Worm (Caenorhabditis elegans) whole organism, L3 larva: Measurements from ENCODE around the gene kbp-1.

ENCODE experiments used
- R02D3.7 ChIP-seq: fragments of 150-350 bp; optimal IDR thresholded peaks from 2 replicates; lab custom pipeline; 2014; ENCODE audit warnings: missing biosample characterization, missing genetic modification characterization
- ZK546.5 ChIP-seq: sonication (generic microtip); optimal IDR thresholded peaks from 2 replicates; lab custom pipeline; 2017; ENCODE audit warnings: missing biosample characterization, missing genetic modification characterization
- aly-2 ChIP-seq: fragments of 150-350 bp; optimal IDR thresholded peaks from 2 replicates; lab custom pipeline; 2014; ENCODE audit warnings: missing biosample characterization, missing genetic modification characterization
- ama-1 ChIP-seq: fragments of 150-350 bp; optimal IDR thresholded peaks from 2 replicates; lab custom pipeline; 2018
- ceh-16 ChIP-seq: sonication (generic microtip); optimal IDR thresholded peaks from 2 replicates; lab custom pipeline; 2017; ENCODE audit warnings: missing biosample characterization, missing genetic modification characterization
- ceh-28 ChIP-seq: fragments of 150-350 bp; optimal IDR thresholded peaks from 2 replicates; lab custom pipeline; 2014; ENCODE audit warnings: missing biosample characterization, missing genetic modification reagents, missing genetic modification characterization
- ceh-82 ChIP-seq: fragments of 150-350 bp; optimal IDR thresholded peaks from 2 replicates; lab custom pipeline; 2014; ENCODE audit warnings: missing biosample characterization, missing genetic modification characterization
- ceh-9 ChIP-seq: sonication (generic microtip); optimal IDR thresholded peaks from 2 replicates; lab custom pipeline; 2018; ENCODE audit warnings: missing biosample characterization, missing genetic modification characterization
- daf-12 ChIP-seq: fragments of 150-350 bp; optimal IDR thresholded peaks from 2 replicates; lab custom pipeline; 2014; ENCODE audit warnings: missing biosample characterization, missing genetic modification reagents, missing genetic modification characterization
- egl-27 ChIP-seq: sonication (generic microtip); optimal IDR thresholded peaks from 4 replicates; lab custom pipeline; 2017; ENCODE audit warnings: missing biosample characterization, missing genetic modification reagents, missing genetic modification characterization
- egl-5 ChIP-seq: fragments of 150-350 bp; optimal IDR thresholded peaks from 2 replicates; lab custom pipeline; 2017; ENCODE audit warnings: missing biosample characterization, missing genetic modification reagents, missing genetic modification characterization, inconsistent platforms
- elt-1 ChIP-seq: fragments of 150-350 bp; optimal IDR thresholded peaks from 2 replicates; lab custom pipeline; 2014; ENCODE audit warnings: missing biosample characterization, missing genetic modification characterization
- elt-2 ChIP-seq: sonication (generic microtip); optimal IDR thresholded peaks from 2 replicates; lab custom pipeline; 2016; ENCODE audit warnings: missing genetic modification reagents, mild to moderate bottlenecking, missing genetic modification characterization, missing compliant biosample characterization
- elt-3 ChIP-seq, 3 experiments: fragments of 150-350 bp in 1 of 3; sonication (generic microtip) in 2 of 3; optimal IDR thresholded peaks; 2 replicates in 2 of 3; 4 replicates in 1 of 3; lab custom pipeline; 2014 to 2017; ENCODE audit warnings: missing biosample characterization in 3 of 3, missing genetic modification characterization in 3 of 3
- eor-1 ChIP-seq, 2 experiments: fragments of 150-350 bp; optimal IDR thresholded peaks; 2 replicates each; lab custom pipeline; 2014 to 2018; ENCODE audit warnings: missing biosample characterization in 2 of 2, missing genetic modification characterization in 2 of 2
- fkh-10 ChIP-seq: sonication (generic microtip); optimal IDR thresholded peaks from 2 replicates; lab custom pipeline; 2017; ENCODE audit warnings: missing biosample characterization, missing genetic modification reagents, missing genetic modification characterization
- fkh-2 ChIP-seq: fragments of 150-350 bp; optimal IDR thresholded peaks from 2 replicates; lab custom pipeline; 2014; ENCODE audit warnings: missing biosample characterization, missing genetic modification reagents, missing genetic modification characterization
- fos-1 ChIP-seq: fragments of 150-350 bp; optimal IDR thresholded peaks from 2 replicates; lab custom pipeline; 2014; ENCODE audit warnings: missing biosample characterization, missing genetic modification characterization
- hmg-11 ChIP-seq: sonication (generic microtip); optimal IDR thresholded peaks from 2 replicates; lab custom pipeline; 2016; ENCODE audit warnings: missing genetic modification characterization, missing compliant biosample characterization
- jun-1 ChIP-seq: fragments of 150-350 bp; optimal IDR thresholded peaks from 2 replicates; lab custom pipeline; 2014; ENCODE audit warnings: missing biosample characterization, missing genetic modification reagents, missing genetic modification characterization
- lin-15B ChIP-seq: fragments of 150-350 bp; optimal IDR thresholded peaks from 2 replicates; lab custom pipeline; 2014; ENCODE audit warnings: missing biosample characterization, missing genetic modification characterization
- lin-39 ChIP-seq: fragments of 150-350 bp; optimal IDR thresholded peaks from 2 replicates; lab custom pipeline; 2018; ENCODE audit warnings: missing biosample characterization, missing genetic modification reagents, missing genetic modification characterization
- lsy-12 ChIP-seq: sonication (generic microtip); optimal IDR thresholded peaks from 2 replicates; lab custom pipeline; 2016; ENCODE audit warnings: mild to moderate bottlenecking, missing genetic modification characterization, missing compliant biosample characterization
- mdl-1 ChIP-seq: fragments of 150-350 bp; optimal IDR thresholded peaks from 2 replicates; lab custom pipeline; 2014; ENCODE audit warnings: missing biosample characterization, missing genetic modification characterization
- mml-1 ChIP-seq: fragments of 150-350 bp; sonication (generic microtip); optimal IDR thresholded peaks from 3 replicates; lab custom pipeline; 2014; ENCODE audit warnings: missing biosample characterization, missing genetic modification characterization
- nfya-1 ChIP-seq: sonication (generic microtip); optimal IDR thresholded peaks from 2 replicates; lab custom pipeline; 2017; ENCODE audit warnings: missing genetic modification characterization, mild to moderate bottlenecking, missing compliant biosample characterization, antibody characterized with exemption, moderate library complexity; ENCODE audit not compliant: insufficient read depth
- nhr-11 ChIP-seq: fragments of 150-350 bp; optimal IDR thresholded peaks from 2 replicates; lab custom pipeline; 2014; ENCODE audit warnings: missing biosample characterization, missing genetic modification characterization
- nhr-12 ChIP-seq: fragments of 150-350 bp; optimal IDR thresholded peaks from 2 replicates; lab custom pipeline; 2014; ENCODE audit warnings: missing biosample characterization, missing genetic modification characterization
- nhr-23 ChIP-seq: fragments of 150-350 bp; optimal IDR thresholded peaks from 2 replicates; lab custom pipeline; 2014; ENCODE audit warnings: missing biosample characterization, missing genetic modification reagents, missing genetic modification characterization
- nhr-237 ChIP-seq: fragments of 150-350 bp; optimal IDR thresholded peaks from 2 replicates; lab custom pipeline; 2014; ENCODE audit warnings: missing biosample characterization, missing genetic modification characterization
- nhr-25 ChIP-seq: sonication (generic microtip); optimal IDR thresholded peaks from 2 replicates; lab custom pipeline; 2017; ENCODE audit warnings: missing biosample characterization, missing genetic modification characterization
- nhr-28 ChIP-seq: fragments of 150-350 bp; optimal IDR thresholded peaks from 2 replicates; lab custom pipeline; 2014; ENCODE audit warnings: missing biosample characterization, missing genetic modification characterization
- nhr-43 ChIP-seq: sonication (generic microtip); optimal IDR thresholded peaks from 2 replicates; lab custom pipeline; 2016; ENCODE audit warnings: mild to moderate bottlenecking, missing genetic modification characterization, missing compliant biosample characterization; ENCODE audit not compliant: poor library complexity, severe bottlenecking
- nhr-67 ChIP-seq: fragments of 150-350 bp; optimal IDR thresholded peaks from 2 replicates; lab custom pipeline; 2014; ENCODE audit warnings: missing biosample characterization, missing genetic modification characterization
- nhr-76 ChIP-seq: fragments of 150-350 bp; sonication (generic microtip); optimal IDR thresholded peaks from 5 replicates; lab custom pipeline; 2014; ENCODE audit warnings: missing biosample characterization, missing genetic modification characterization
- nhr-77 ChIP-seq: fragments of 150-350 bp; optimal IDR thresholded peaks from 2 replicates; lab custom pipeline; 2014; ENCODE audit warnings: missing biosample characterization, missing genetic modification characterization
- pha-4 ChIP-seq: fragments of 150-350 bp; optimal IDR thresholded peaks from 2 replicates; lab custom pipeline; 2014; ENCODE audit warnings: missing biosample characterization, missing genetic modification reagents, missing genetic modification characterization
- pqm-1 ChIP-seq: fragments of 150-350 bp; optimal IDR thresholded peaks from 2 replicates; lab custom pipeline; 2017; ENCODE audit warnings: missing biosample characterization, missing genetic modification characterization, inconsistent platforms
- sea-2 ChIP-seq: fragments of 150-350 bp; sonication (generic microtip); optimal IDR thresholded peaks from 4 replicates; lab custom pipeline; 2014; ENCODE audit warnings: missing biosample characterization, missing genetic modification reagents, missing genetic modification characterization
- skn-1 ChIP-seq: fragments of 150-350 bp; optimal IDR thresholded peaks from 2 replicates; lab custom pipeline; 2014; ENCODE audit warnings: missing biosample characterization, missing genetic modification characterization
- snpc-4 ChIP-seq: fragments of 150-350 bp; optimal IDR thresholded peaks from 2 replicates; lab custom pipeline; 2014; ENCODE audit warnings: missing biosample characterization, missing genetic modification characterization
- tbx-2 ChIP-seq: sonication (generic microtip); optimal IDR thresholded peaks from 2 replicates; lab custom pipeline; 2016; ENCODE audit warnings: mild to moderate bottlenecking, missing genetic modification characterization, missing compliant biosample characterization
- unc-39 ChIP-seq: sonication (generic microtip); optimal IDR thresholded peaks from 4 replicates; lab custom pipeline; 2017; ENCODE audit warnings: missing biosample characterization, missing genetic modification characterization
- unc-62 ChIP-seq: fragments of 150-350 bp; sonication (generic microtip); optimal IDR thresholded peaks from 4 replicates; lab custom pipeline; 2014; ENCODE audit warnings: missing biosample characterization, missing genetic modification reagents, missing genetic modification characterization
- zag-1 ChIP-seq: fragments of 150-350 bp; optimal IDR thresholded peaks from 2 replicates; lab custom pipeline; 2014; ENCODE audit warnings: missing biosample characterization, missing genetic modification characterization
- ztf-11 ChIP-seq: fragments of 150-350 bp; optimal IDR thresholded peaks from 2 replicates; lab custom pipeline; 2014; ENCODE audit warnings: missing biosample characterization, missing genetic modification characterization
- ztf-4 ChIP-seq: fragments of 150-350 bp; optimal IDR thresholded peaks from 2 replicates; lab custom pipeline; 2014; ENCODE audit warnings: missing biosample characterization, missing genetic modification characterization

The kbp-1 gene

DNA sequence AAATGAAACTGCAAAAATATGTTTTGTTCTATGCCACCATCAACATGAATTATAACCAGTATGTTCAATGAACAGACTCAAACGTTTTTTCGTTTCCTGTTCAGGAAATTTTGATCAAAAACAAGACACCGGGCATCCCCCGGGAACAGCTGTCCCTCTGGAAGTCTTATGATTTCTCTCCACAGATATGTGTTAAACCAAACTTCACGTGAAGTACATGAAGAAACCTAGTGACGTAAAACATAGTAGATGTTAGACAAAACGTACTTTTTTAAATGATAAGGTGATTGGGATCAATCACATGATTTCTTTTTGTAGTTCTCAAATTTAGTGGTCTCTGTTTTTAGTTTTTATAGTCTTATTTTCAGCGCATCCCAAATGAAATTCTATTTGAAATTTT is 29.1 kb downstream of the kbp-1 start:
- TF ChIP-seq nhr-12 (tag; lab: Kevin White, UChicago), result no peak
- no peak for TF ChIP-seq hmg-11 (tag; lab: Kevin White, UChicago)
- no peak for TF ChIP-seq skn-1
- no peak for TF ChIP-seq lin-39 (tag; lab: Kevin White, UChicago)
- no peak for TF ChIP-seq aly-2 (tag; lab: Kevin White, UChicago)
- TF ChIP-seq ztf-11, result no peak
- no peak for TF ChIP-seq ceh-82 (tag; lab: Kevin White, UChicago)
- TF ChIP-seq nhr-76, result no peak
- TF ChIP-seq sea-2 (GFP tag; lab: Kevin White, UChicago), result no peak
- TF ChIP-seq nhr-67, result no peak
- TF ChIP-seq zag-1, result no peak
- peak; percentile 1 for TF ChIP-seq nfya-1 (tag; lab: Kevin White, UChicago)
- TF ChIP-seq lsy-12 (tag; lab: Kevin White, UChicago), result no peak
- TF ChIP-seq pha-4 (tag; lab: Kevin White, UChicago), result no peak
- TF ChIP-seq fkh-10 (GFP tag; lab: Kevin White, UChicago), result no peak
- TF ChIP-seq ceh-9, result no peak
- TF ChIP-seq unc-62, result no peak
- peak; percentile 64 for TF ChIP-seq nhr-23
- no peak for TF ChIP-seq daf-12 (tag; lab: Kevin White, UChicago)
- TF ChIP-seq mml-1 (tag; lab: Kevin White, UChicago), result peak; percentile 33
- TF ChIP-seq nhr-237 (tag; lab: Kevin White, UChicago), result no peak
- TF ChIP-seq elt-1, result no peak
- TF ChIP-seq egl-27 (tag; lab: Kevin White, UChicago), result no peak
- TF ChIP-seq pqm-1, result peak; percentile 44
- no peak for TF ChIP-seq ceh-16 (tag; lab: Kevin White, UChicago)
- no peak for TF ChIP-seq fos-1 (tag; lab: Kevin White, UChicago)
- no peak for TF ChIP-seq nhr-28 (tag; lab: Kevin White, UChicago)
- no peak for TF ChIP-seq ztf-4 (tag; lab: Kevin White, UChicago)
- TF ChIP-seq ceh-28 (tag; lab: Kevin White, UChicago), result no peak
- TF ChIP-seq ZK546.5 (tag; lab: Kevin White, UChicago), result no peak
- no peak for TF ChIP-seq eor-1 (tag; optimal IDR thresholded peaks at IDR 0.05; lab: Kevin White, UChicago)
- TF ChIP-seq elt-2 (tag; lab: Kevin White, UChicago), result peak; percentile 4
- TF ChIP-seq jun-1 (tag; lab: Kevin White, UChicago), result peak; percentile 27
- TF ChIP-seq ama-1 (lab: Kevin White, UChicago), result no peak
- TF ChIP-seq R02D3.7 (tag; lab: Kevin White, UChicago), result no peak
- TF ChIP-seq nhr-43, result no peak
- TF ChIP-seq tbx-2 (tag; lab: Kevin White, UChicago), result no peak
- TF ChIP-seq fkh-2 (tag; lab: Kevin White, UChicago), result no peak
- TF ChIP-seq lin-15B (tag; lab: Kevin White, UChicago), result no peak
- no peak for TF ChIP-seq unc-39 (tag; lab: Kevin White, UChicago)
- no peak for TF ChIP-seq nhr-77
- peak; percentile 36 for TF ChIP-seq nhr-25 (tag; lab: Kevin White, UChicago)
- TF ChIP-seq elt-3 (tag; optimal IDR thresholded peaks at IDR 0.05; lab: Kevin White, UChicago), result no peak
- no peak for TF ChIP-seq mdl-1
- TF ChIP-seq nhr-11 (tag; lab: Kevin White, UChicago), result peak; percentile 54
- no peak for TF ChIP-seq egl-5
- no peak for TF ChIP-seq snpc-4 (tag; lab: Kevin White, UChicago)

ce11 chrIII:6900609-6901008 is 31.2 kb downstream of the kbp-1 start:
- no peak for TF ChIP-seq lsy-12 (tag; lab: Kevin White, UChicago)
- TF ChIP-seq R02D3.7 (tag; lab: Kevin White, UChicago), result no peak
- no peak for TF ChIP-seq fkh-10 (GFP tag; lab: Kevin White, UChicago)
- peak; percentile 9 for TF ChIP-seq aly-2 (tag; lab: Kevin White, UChicago)
- no peak for TF ChIP-seq snpc-4 (tag; lab: Kevin White, UChicago)
- TF ChIP-seq ceh-28 (tag; lab: Kevin White, UChicago), result peak; percentile 23
- TF ChIP-seq ceh-9, result no peak
- peak; percentile 2 for TF ChIP-seq nhr-23
- TF ChIP-seq egl-5, result no peak
- TF ChIP-seq daf-12 (tag; lab: Kevin White, UChicago), result no peak
- no peak for TF ChIP-seq pqm-1
- no peak for TF ChIP-seq nfya-1 (tag; lab: Kevin White, UChicago)
- TF ChIP-seq, all 47 proteins: peak for 3
